Worm (Caenorhabditis elegans) whole organism, mixed stage, embryonic: ENCODE data around the gene gex-3.

ENCODE experiments used
- ces-1 ChIP-seq: fragments of 150-350 bp; optimal IDR thresholded peaks from 2 replicates; lab custom pipeline; 2014; ENCODE audit warnings: missing biosample characterization, missing genetic modification reagents, missing genetic modification characterization
- snpc-4 ChIP-seq: fragments of 150-350 bp; optimal IDR thresholded peaks from 2 replicates; lab custom pipeline; 2014; ENCODE audit warnings: missing biosample characterization, missing genetic modification characterization
- unc-39 ChIP-seq: fragments of 150-350 bp; optimal IDR thresholded peaks from 2 replicates; lab custom pipeline; 2014; ENCODE audit warnings: missing biosample characterization, missing genetic modification characterization

- TF ChIP-seq ces-1 (no peak), unc-39 (no peak), snpc-4 (tag; lab: Kevin White, UChicago) (no peak)
Measured at ce11 chrIV:12403440-12403839, 791 bp upstream of the gex-3 start.
